Worm (Caenorhabditis elegans) whole organism, mixed stage, embryonic: ENCODE data around the gene aipr-1.

Source experiments
- ceh-83 ChIP-seq: fragments of 200-800 bp; sonication (Bioruptor generic); optimal IDR thresholded peaks from 2 replicates; lab custom pipeline; 2018; ENCODE audit warnings: mild to moderate bottlenecking, missing genetic modification characterization, missing compliant biosample characterization
- hlh-1 ChIP-seq: fragments of 150-350 bp; optimal IDR thresholded peaks from 2 replicates; lab custom pipeline; 2014; ENCODE audit warnings: missing biosample characterization, missing genetic modification reagents, missing genetic modification characterization
- snpc-4 ChIP-seq: fragments of 150-350 bp; optimal IDR thresholded peaks from 2 replicates; lab custom pipeline; 2014; ENCODE audit warnings: missing biosample characterization, missing genetic modification characterization
- unc-120 ChIP-seq: sonication (generic microtip); optimal IDR thresholded peaks from 2 replicates; lab custom pipeline; 2017; ENCODE audit warnings: missing genetic modification characterization, missing compliant biosample characterization; ENCODE audit not compliant: poor library complexity, severe bottlenecking
- unc-62 ChIP-seq: fragments of 150-350 bp; optimal IDR thresholded peaks from 2 replicates; lab custom pipeline; 2014; ENCODE audit warnings: missing biosample characterization, missing genetic modification reagents, missing genetic modification characterization
- ztf-11 ChIP-seq: fragments of 150-350 bp; optimal IDR thresholded peaks from 2 replicates; lab custom pipeline; 2014; ENCODE audit warnings: missing biosample characterization, missing genetic modification characterization

aipr-1 gene

DNA sequence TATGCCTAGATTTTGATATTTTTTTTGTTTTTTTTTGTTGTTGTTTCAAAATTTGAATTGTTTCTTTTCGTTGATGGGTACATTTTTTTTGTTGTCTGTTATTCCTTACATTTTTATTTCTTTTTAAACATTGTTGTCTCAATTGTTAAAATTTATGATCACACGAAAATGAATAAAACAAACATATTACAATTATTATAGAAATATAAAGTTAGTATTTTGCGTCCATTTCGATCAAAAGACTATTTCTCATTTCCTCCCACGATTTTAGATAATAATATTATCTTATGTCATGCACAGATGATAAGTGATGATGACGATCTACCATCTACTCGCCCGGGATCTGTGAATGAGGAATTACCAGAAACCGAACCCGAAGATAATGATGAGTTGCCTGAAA is 39.4 kb downstream of the aipr-1 start, which contains the start of gene wrn-1:
wrn-1 (plus strand) TSS at position 301 of the 400 bp plus-strand sequence.
- TF ChIP-seq ceh-83 (GFP tag; lab: Kevin White, UChicago) (no peak), unc-62 (GFP tag; lab: Kevin White, UChicago) (no peak)

DNA sequence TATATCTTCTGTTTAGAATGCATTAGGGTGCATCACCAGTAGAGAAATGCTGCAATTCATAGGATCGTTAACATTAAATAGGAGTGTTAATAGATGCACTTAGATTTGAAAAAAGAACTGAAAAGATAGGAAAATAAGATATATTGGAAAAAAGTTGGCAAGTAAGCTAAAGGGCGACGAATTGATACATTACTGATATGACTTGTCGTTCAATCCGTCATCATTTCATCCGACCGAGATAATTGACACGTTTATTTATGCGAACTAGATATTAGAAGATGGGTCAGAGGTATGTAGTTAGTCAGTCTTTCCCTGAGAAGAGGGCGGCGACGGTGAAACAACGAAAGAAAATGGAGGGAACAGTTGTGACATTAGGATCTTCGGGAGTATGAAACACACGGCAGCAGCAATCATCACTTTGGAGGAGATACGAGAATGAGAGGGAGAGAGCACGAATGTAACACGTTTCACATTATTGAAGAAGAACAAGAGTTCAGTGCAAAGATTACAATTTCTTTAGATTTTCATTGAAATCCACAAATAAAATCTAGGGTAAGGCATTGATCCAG is 49.1 kb downstream of the aipr-1 start, which contains the start of gene lron-15:
lron-15 (minus strand) TSS at position 51 of the 569 bp plus-strand sequence.
- peak; percentile 85 for TF ChIP-seq unc-62 (GFP tag; lab: Kevin White, UChicago)
- no peak for TF ChIP-seq ztf-11 (tag; lab: Kevin White, UChicago)
- TF ChIP-seq unc-120: peak; percentile 46
- peak; percentile 92 for TF ChIP-seq hlh-1 (tag; lab: Kevin White, UChicago)
- TF ChIP-seq snpc-4 (tag; lab: Kevin White, UChicago): no peak
